Worm (Caenorhabditis elegans) whole organism, L4 larva: Measurements from ENCODE around the gene C04E7.3.

Experiments used
- F10B5.3 ChIP-seq: sonication (generic microtip); optimal IDR thresholded peaks from 2 replicates; lab custom pipeline; 2016; ENCODE audit warnings: mild to moderate bottlenecking, missing genetic modification characterization, missing compliant biosample characterization
- F26F4.8 ChIP-seq: fragments of 200-800 bp; sonication (Bioruptor generic); conservative IDR thresholded peaks from 2 replicates; pipeline ENCODE4 v1.3.6; 2022; ENCODE audit warnings: missing genetic modification characterization, missing compliant biosample characterization
- Y105C5A.15 ChIP-seq: fragments of 200-800 bp; sonication (Bioruptor generic); IDR thresholded peaks from 2 replicates; pipeline ENCODE4 v1.3.6; 2022; ENCODE audit warnings: missing genetic modification characterization, missing compliant biosample characterization
- Y5F2A.4 ChIP-seq: fragments of 200-800 bp; sonication (Bioruptor generic); optimal IDR thresholded peaks from 2 replicates; lab custom pipeline; 2018; ENCODE audit warnings: mild to moderate bottlenecking, missing genetic modification characterization, missing compliant biosample characterization
- Y75B8A.6 ChIP-seq: fragments of 200-800 bp; sonication (Bioruptor generic); IDR thresholded peaks from 2 replicates; pipeline ENCODE4 v1.3.6; 2022; ENCODE audit warnings: missing genetic modification reagents, missing genetic modification characterization, missing compliant biosample characterization
- aha-1 ChIP-seq: fragments of 150-350 bp; peaks from one replicate; lab custom pipeline; 2014; ENCODE audit warnings: missing biosample characterization, missing genetic modification characterization
- ceh-82 ChIP-seq: sonication (generic microtip); optimal IDR thresholded peaks from 2 replicates; lab custom pipeline; 2017; ENCODE audit warnings: missing biosample characterization, missing genetic modification characterization
- ces-1 ChIP-seq: fragments of 150-350 bp; sonication (generic microtip); optimal IDR thresholded peaks from 4 replicates; lab custom pipeline; 2014; ENCODE audit warnings: missing biosample characterization, missing genetic modification reagents, missing genetic modification characterization
- daf-16 ChIP-seq, 3 experiments: sonication (generic microtip); optimal IDR thresholded peaks; 2 replicates each; lab custom pipeline; 2016 to 2017; ENCODE audit warnings: missing genetic modification characterization in 3 of 3, missing genetic modification reagents in 3 of 3, mild to moderate bottlenecking in 2 of 3, missing compliant biosample characterization in 2 of 3, missing biosample characterization in 1 of 3, moderate library complexity in 1 of 3
- daf-19 ChIP-seq: fragments of 200-800 bp; sonication (Bioruptor generic); conservative IDR thresholded peaks from 2 replicates; pipeline ENCODE4 v1.3.6; 2022; ENCODE audit warnings: missing genetic modification characterization, missing compliant biosample characterization
- dmd-6 ChIP-seq: fragments of 200-800 bp; sonication (Bioruptor generic); IDR thresholded peaks from 2 replicates; pipeline ENCODE4 v1.3.6; 2022; ENCODE audit warnings: missing genetic modification reagents, missing genetic modification characterization, missing compliant biosample characterization
- dmd-8 ChIP-seq: fragments of 200-800 bp; sonication (Bioruptor generic); IDR thresholded peaks from 2 replicates; pipeline ENCODE4 v1.3.6; 2022; ENCODE audit warnings: missing genetic modification characterization, missing compliant biosample characterization
- dpl-1 ChIP-seq: fragments of 150-350 bp; optimal IDR thresholded peaks from 2 replicates; lab custom pipeline; 2014; ENCODE audit warnings: missing biosample characterization, missing genetic modification reagents, missing genetic modification characterization
- duxl-1 ChIP-seq: sonication (generic microtip); optimal IDR thresholded peaks from 2 replicates; lab custom pipeline; 2016; ENCODE audit warnings: mild to moderate bottlenecking, missing genetic modification characterization, moderate library complexity, missing compliant biosample characterization; ENCODE audit not compliant: poor library complexity
- dve-1 ChIP-seq: sonication (generic microtip); optimal IDR thresholded peaks from 2 replicates; lab custom pipeline; 2017; ENCODE audit warnings: antibody characterized with exemption, mild to moderate bottlenecking, missing genetic modification characterization, missing compliant biosample characterization; ENCODE audit not compliant: insufficient read depth
- egl-43 ChIP-seq: fragments of 200-800 bp; sonication (Bioruptor generic); IDR thresholded peaks from 2 replicates; pipeline ENCODE4 v1.3.6; 2022; ENCODE audit warnings: missing genetic modification reagents, missing genetic modification characterization, missing compliant biosample characterization
- hif-1 ChIP-seq, 2 experiments: sonication (generic microtip); optimal IDR thresholded peaks; 2 replicates each; lab custom pipeline; 2016 to 2017; ENCODE audit warnings: missing compliant biosample characterization in 2 of 2, missing genetic modification characterization in 2 of 2, missing genetic modification reagents in 2 of 2, missing genotype in 2 of 2, mild to moderate bottlenecking in 1 of 2
- hlh-11 ChIP-seq: fragments of 200-800 bp; sonication (Bioruptor generic); optimal IDR thresholded peaks from 2 replicates; lab custom pipeline; 2018; ENCODE audit warnings: mild to moderate bottlenecking, missing genetic modification characterization, missing compliant biosample characterization
- hlh-30 ChIP-seq: sonication (generic microtip); optimal IDR thresholded peaks from 2 replicates; lab custom pipeline; 2017; ENCODE audit warnings: antibody characterized with exemption, mild to moderate bottlenecking, missing genetic modification characterization, missing compliant biosample characterization; ENCODE audit not compliant: insufficient read depth
- hmg-1.1 ChIP-seq: fragments of 200-800 bp; sonication (Bioruptor generic); IDR thresholded peaks from 2 replicates; pipeline ENCODE4 v1.3.6; 2022; ENCODE audit warnings: missing genetic modification reagents, missing genetic modification characterization, missing compliant biosample characterization
- jun-1 ChIP-seq: fragments of 150-350 bp; optimal IDR thresholded peaks from 2 replicates; lab custom pipeline; 2014; ENCODE audit warnings: missing biosample characterization, missing genetic modification reagents, missing genetic modification characterization
- lin-29 ChIP-seq: fragments of 200-800 bp; sonication (Bioruptor generic); IDR thresholded peaks from 2 replicates; pipeline ENCODE4 v1.3.6; 2022; ENCODE audit warnings: missing genetic modification reagents, missing genetic modification characterization, missing compliant biosample characterization
- lin-38 ChIP-seq: fragments of 200-800 bp; sonication (Bioruptor generic); IDR thresholded peaks from 2 replicates; pipeline ENCODE4 v1.3.6; 2022; ENCODE audit warnings: missing genetic modification reagents, missing genetic modification characterization, missing compliant biosample characterization
- lsy-2 ChIP-seq, 2 experiments: fragments of 150-350 bp in 1 of 2; sonication (generic microtip) in 1 of 2; optimal IDR thresholded peaks; 2 replicates each; lab custom pipeline; 2014 to 2017; ENCODE audit warnings: missing biosample characterization in 2 of 2, missing genetic modification characterization in 2 of 2
- mdl-1 ChIP-seq, 2 experiments: fragments of 150-350 bp in 1 of 2; sonication (generic microtip) in 1 of 2; optimal IDR thresholded peaks; 2 replicates each; lab custom pipeline; 2014 to 2017; ENCODE audit warnings: missing biosample characterization in 2 of 2, missing genetic modification characterization in 2 of 2
- mep-1 ChIP-seq: fragments of 150-350 bp; sonication (generic microtip); optimal IDR thresholded peaks from 3 replicates; lab custom pipeline; 2014; ENCODE audit warnings: missing biosample characterization, missing genetic modification characterization
- mes-2 ChIP-seq: sonication (generic microtip); optimal IDR thresholded peaks from 2 replicates; lab custom pipeline; 2016; ENCODE audit warnings: missing genotype, mild to moderate bottlenecking, missing genetic modification characterization, missing compliant biosample characterization; ENCODE audit not compliant: poor library complexity, severe bottlenecking
- mxl-2 ChIP-seq: fragments of 200-800 bp; sonication (Bioruptor generic); conservative IDR thresholded peaks from 2 replicates; pipeline ENCODE4 v1.3.6; 2022; ENCODE audit warnings: missing genetic modification reagents, missing genetic modification characterization, missing compliant biosample characterization
- mxl-3 ChIP-seq: fragments of 200-800 bp; sonication (Bioruptor generic); optimal IDR thresholded peaks from 2 replicates; lab custom pipeline; 2018; ENCODE audit warnings: mild to moderate bottlenecking, missing genetic modification characterization, missing compliant biosample characterization
- nhr-11 ChIP-seq: fragments of 150-350 bp; optimal IDR thresholded peaks from 2 replicates; lab custom pipeline; 2014; ENCODE audit warnings: missing biosample characterization, missing genetic modification characterization
- nhr-111 ChIP-seq: fragments of 200-800 bp; sonication (Bioruptor generic); optimal IDR thresholded peaks from 2 replicates; lab custom pipeline; 2018; ENCODE audit warnings: mild to moderate bottlenecking, missing genetic modification characterization, missing compliant biosample characterization
- nhr-25 ChIP-seq: sonication (generic microtip); optimal IDR thresholded peaks from 2 replicates; lab custom pipeline; 2017; ENCODE audit warnings: missing genetic modification characterization, mild to moderate bottlenecking, missing compliant biosample characterization, antibody characterized with exemption, moderate library complexity, borderline replicate concordance; ENCODE audit not compliant: insufficient read depth
- nhr-28 ChIP-seq: fragments of 150-350 bp; optimal IDR thresholded peaks from 2 replicates; lab custom pipeline; 2014; ENCODE audit warnings: missing biosample characterization, missing genetic modification characterization
- nhr-41 ChIP-seq: fragments of 200-800 bp; sonication (Bioruptor generic); IDR thresholded peaks from 2 replicates; pipeline ENCODE4 v1.3.6; 2022; ENCODE audit warnings: missing genetic modification reagents, missing genetic modification characterization, missing compliant biosample characterization
- nhr-42 ChIP-seq: fragments of 200-800 bp; sonication (Bioruptor generic); IDR thresholded peaks from 2 replicates; pipeline ENCODE4 v1.3.6; 2022; ENCODE audit warnings: missing genetic modification characterization, missing compliant biosample characterization
- nhr-6 ChIP-seq: fragments of 150-350 bp; optimal IDR thresholded peaks from 2 replicates; lab custom pipeline; 2014; ENCODE audit warnings: missing biosample characterization, missing genetic modification characterization
- nhr-77 ChIP-seq: fragments of 150-350 bp; optimal IDR thresholded peaks from 2 replicates; lab custom pipeline; 2014; ENCODE audit warnings: missing biosample characterization, missing genetic modification characterization
- pqm-1 ChIP-seq: sonication (generic microtip); optimal IDR thresholded peaks from 2 replicates; lab custom pipeline; 2017; ENCODE audit warnings: missing biosample characterization, missing genetic modification characterization
- rbr-2 ChIP-seq: sonication (generic microtip); optimal IDR thresholded peaks from 2 replicates; lab custom pipeline; 2016; ENCODE audit warnings: missing genotype, missing genetic modification characterization, missing compliant biosample characterization
- spr-1 ChIP-seq: sonication (generic microtip); optimal IDR thresholded peaks from 2 replicates; lab custom pipeline; 2016; ENCODE audit warnings: mild to moderate bottlenecking, missing genetic modification characterization, missing compliant biosample characterization
- tag-97 ChIP-seq: fragments of 200-800 bp; sonication (Bioruptor generic); IDR thresholded peaks from 2 replicates; pipeline ENCODE4 v1.3.6; 2022; ENCODE audit warnings: missing genetic modification characterization, missing compliant biosample characterization
- tra-1 ChIP-seq: fragments of 200-800 bp; sonication (Bioruptor generic); IDR thresholded peaks from 2 replicates; pipeline ENCODE4 v1.3.6; 2022; ENCODE audit warnings: missing genetic modification reagents, missing genetic modification characterization, missing compliant biosample characterization

Gene C04E7.3

ce11 chrX:382692-383091 lies 35.7 kb upstream of the C04E7.3 start, which contains the start of gene ife-2:
Gene ife-2 (minus strand): TSS chrX:382709.
- peak; percentile 54 for TF ChIP-seq duxl-1 (tag; lab: Kevin White, UChicago)
- TF ChIP-seq lin-38 (GFP tag; lab: Robert Waterston, UW): peak; percentile 46
- TF ChIP-seq pqm-1 (tag; lab: Kevin White, UChicago): peak; percentile 7
- TF ChIP-seq tag-97 (GFP tag; lab: Robert Waterston, UW): no peak
- peak; percentile 63 for TF ChIP-seq hmg-1.1 (GFP tag; lab: Robert Waterston, UW)
- no peak for TF ChIP-seq Y5F2A.4 (GFP tag; lab: Kevin White, UChicago)
- peak; percentile 54 for TF ChIP-seq rbr-2
- TF ChIP-seq spr-1 (tag; lab: Kevin White, UChicago): peak; percentile 26
- peak in 1 of 2 experiments; percentile 24 for TF ChIP-seq hif-1 (tag; optimal IDR thresholded peaks at IDR 0.05; lab: Kevin White, UChicago)
- TF ChIP-seq dmd-8: no peak
- TF ChIP-seq dmd-6: peak; percentile 40; the same call in 1 of the 2 replicates
- TF ChIP-seq hlh-30: peak; percentile 85
- TF ChIP-seq mxl-3 (GFP tag; lab: Kevin White, UChicago): peak; percentile 58
- TF ChIP-seq aha-1 (tag; lab: Kevin White, UChicago): peak; percentile 80
- TF ChIP-seq mep-1 (tag; lab: Kevin White, UChicago): peak; percentile 79
- TF ChIP-seq lsy-2 (tag; optimal IDR thresholded peaks at IDR 0.05; lab: Kevin White, UChicago): peak in 1 of 2 experiments; percentile 82
- peak; percentile 71 for TF ChIP-seq dpl-1 (GFP tag; lab: Kevin White, UChicago)
- peak in 1 of 2 experiments; percentile 42 for TF ChIP-seq daf-16 (GFP tag; optimal IDR thresholded peaks at IDR 0.05; lab: Kevin White, UChicago)
- peak; percentile 87 for TF ChIP-seq daf-16 (tag; optimal IDR thresholded peaks at IDR 0.05; lab: Kevin White, UChicago)
- TF ChIP-seq nhr-77: peak; percentile 79
- no peak for TF ChIP-seq lin-29 (GFP tag; lab: Robert Waterston, UW)
- no peak for TF ChIP-seq nhr-111
- peak; percentile 88 for TF ChIP-seq dve-1 (tag; lab: Kevin White, UChicago)
- TF ChIP-seq hlh-11: peak; percentile 71
- TF ChIP-seq jun-1 (tag; lab: Kevin White, UChicago): peak; percentile 30
- TF ChIP-seq nhr-28 (tag; lab: Kevin White, UChicago): peak; percentile 89
- TF ChIP-seq daf-19 (GFP tag; lab: Robert Waterston, UW): no peak
- TF ChIP-seq F10B5.3 (tag; lab: Kevin White, UChicago): peak; percentile 9
- peak; percentile 75 for TF ChIP-seq nhr-6 (tag; lab: Kevin White, UChicago)
- TF ChIP-seq F26F4.8 (GFP tag; lab: Robert Waterston, UW): no peak
- peak in 1 of 2 experiments; percentile 39 for TF ChIP-seq mdl-1 (tag; optimal IDR thresholded peaks at IDR 0.05; lab: Kevin White, UChicago)
- no peak for TF ChIP-seq tra-1
- no peak for TF ChIP-seq mxl-2 (GFP tag; lab: Robert Waterston, UW)
- peak; percentile 39 for TF ChIP-seq nhr-11 (tag; lab: Kevin White, UChicago)
- peak; percentile 77 for TF ChIP-seq mes-2 (tag; lab: Kevin White, UChicago)
- TF ChIP-seq nhr-25 (tag; lab: Kevin White, UChicago): no peak

- TF ChIP-seq F10B5.3 (tag; lab: Kevin White, UChicago): no peak
- TF ChIP-seq hmg-1.1 (GFP tag; lab: Robert Waterston, UW): peak; percentile 62
- no peak for TF ChIP-seq ceh-82
- peak; percentile 13 for TF ChIP-seq nhr-28 (tag; lab: Kevin White, UChicago)
- no peak for TF ChIP-seq nhr-41 (GFP tag; lab: Robert Waterston, UW)
- peak; percentile 7 for TF ChIP-seq mep-1 (tag; lab: Kevin White, UChicago)
- TF ChIP-seq nhr-42 (GFP tag; lab: Robert Waterston, UW): no peak
- TF ChIP-seq aha-1 (tag; lab: Kevin White, UChicago): peak; percentile 70
- TF ChIP-seq hlh-11: peak; percentile 22
- TF ChIP-seq egl-43: 0 out of 2 replicates have a peak, but pooled peaks have one; percentile 34
- TF ChIP-seq mes-2 (tag; lab: Kevin White, UChicago): peak; percentile 43
- peak; percentile 11 for TF ChIP-seq dve-1 (tag; lab: Kevin White, UChicago)
- peak; percentile 62 for TF ChIP-seq mxl-3 (GFP tag; lab: Kevin White, UChicago)
- no peak for TF ChIP-seq Y75B8A.6 (GFP tag; lab: Robert Waterston, UW)
- TF ChIP-seq ces-1: no peak
- TF ChIP-seq hlh-30: peak; percentile 55
- no peak for TF ChIP-seq Y105C5A.15
Measured at ce11 chrX:381029-381428, 34.0 kb upstream of the C04E7.3 start.
